Fruit fly (Drosophila melanogaster): Measurements from ENCODE around the gene slam.

Gene slam

dm6 chr2L:6351809-6352182, 20.4 kb upstream of the slam start:
- TF ChIP-seq CG5204 (GFP tag; optimal IDR thresholded peaks at IDR 0.05): peak; percentile 95
- peak; percentile 91 for TF ChIP-seq CG7045 (GFP tag; optimal IDR thresholded peaks at IDR 0.05)
- TF ChIP-seq CG1620 (GFP tag; optimal IDR thresholded peaks at IDR 0.05): peak; percentile 64
- TF ChIP-seq ovo (GFP tag; optimal IDR thresholded peaks at IDR 0.05): peak; percentile 55
- peak; percentile 95 for TF ChIP-seq CG7101 (tag; optimal IDR thresholded peaks at IDR 0.05)
- TF ChIP-seq cnc (optimal IDR thresholded peaks at IDR 0.05): no peak
- peak; percentile 46 for TF ChIP-seq bab1 (GFP tag; optimal IDR thresholded peaks at IDR 0.05)
- TF ChIP-seq tj (GFP tag; optimal IDR thresholded peaks at IDR 0.05): peak; percentile 54
- peak; percentile 95 for TF ChIP-seq CG33017 (tag; optimal IDR thresholded peaks at IDR 0.05)
- TF ChIP-seq kay (GFP tag; ENCODE audit: borderline replicate concordance): peak; percentile 98
- peak; percentile 85 for TF ChIP-seq Mnt (GFP tag; optimal IDR thresholded peaks at IDR 0.05)
- peak; percentile 74 for TF ChIP-seq Crg-1 (GFP tag; optimal IDR thresholded peaks at IDR 0.05)
- TF ChIP-seq CG12768 (GFP tag; optimal IDR thresholded peaks at IDR 0.05): peak; percentile 96
- TF ChIP-seq Hr96 (GFP tag; optimal IDR thresholded peaks at IDR 0.05): peak; percentile 92
- TF ChIP-seq CG11617 (GFP tag; optimal IDR thresholded peaks at IDR 0.05): peak; percentile 87
- peak; percentile 83 for TF ChIP-seq pad (GFP tag; optimal IDR thresholded peaks at IDR 0.05)
- peak; percentile 89 for TF ChIP-seq CG14711 (tag; optimal IDR thresholded peaks at IDR 0.05)
- TF ChIP-seq toe (GFP tag; optimal IDR thresholded peaks at IDR 0.05): peak; percentile 94
- peak; percentile 90 for TF ChIP-seq Clk (GFP tag; optimal IDR thresholded peaks at IDR 0.05)
- TF ChIP-seq cic (GFP tag; optimal IDR thresholded peaks at IDR 0.05): peak; percentile 98

dm6 chr2L:6354231-6354630, 18.0 kb upstream of the slam start, which contains the start of gene ppk7:
Gene ppk7 (minus strand): TSS chr2L:6354331.
- no peak for TF ChIP-seq Mnt (GFP tag; optimal IDR thresholded peaks at IDR 0.05)
- no peak for TF ChIP-seq cnc (optimal IDR thresholded peaks at IDR 0.05)
- TF ChIP-seq cic (GFP tag; optimal IDR thresholded peaks at IDR 0.05): no peak
- no peak for TF ChIP-seq CG7045 (GFP tag; optimal IDR thresholded peaks at IDR 0.05)
- no peak for TF ChIP-seq pad (GFP tag; optimal IDR thresholded peaks at IDR 0.05)
- TF ChIP-seq Hr96 (GFP tag; optimal IDR thresholded peaks at IDR 0.05): no peak
- no peak for TF ChIP-seq CG14711 (tag; optimal IDR thresholded peaks at IDR 0.05)
- no peak for TF ChIP-seq CG1620 (GFP tag; optimal IDR thresholded peaks at IDR 0.05)
- no peak for TF ChIP-seq Crg-1 (GFP tag; optimal IDR thresholded peaks at IDR 0.05)
- TF ChIP-seq toe (GFP tag; optimal IDR thresholded peaks at IDR 0.05): no peak
- TF ChIP-seq Clk (GFP tag; optimal IDR thresholded peaks at IDR 0.05): no peak
- no peak for TF ChIP-seq CG33017 (tag; optimal IDR thresholded peaks at IDR 0.05)
- no peak for TF ChIP-seq bab1 (GFP tag; optimal IDR thresholded peaks at IDR 0.05)
- TF ChIP-seq kay (GFP tag; ENCODE audit: borderline replicate concordance): no peak
- TF ChIP-seq tj (GFP tag; optimal IDR thresholded peaks at IDR 0.05): no peak

- no peak for TF ChIP-seq toe (GFP tag; optimal IDR thresholded peaks at IDR 0.05)
- no peak for TF ChIP-seq Mnt (GFP tag; optimal IDR thresholded peaks at IDR 0.05)
- no peak for TF ChIP-seq pad (GFP tag; optimal IDR thresholded peaks at IDR 0.05)
- TF ChIP-seq CG12768 (GFP tag; optimal IDR thresholded peaks at IDR 0.05): no peak
- no peak for TF ChIP-seq cnc (optimal IDR thresholded peaks at IDR 0.05)
- no peak for TF ChIP-seq CG14711 (tag; optimal IDR thresholded peaks at IDR 0.05)
- no peak for TF ChIP-seq bab1 (GFP tag; optimal IDR thresholded peaks at IDR 0.05)
- no peak for TF ChIP-seq Clk (GFP tag; optimal IDR thresholded peaks at IDR 0.05)
- no peak for TF ChIP-seq CG7045 (GFP tag; optimal IDR thresholded peaks at IDR 0.05)
- TF ChIP-seq cic (GFP tag; optimal IDR thresholded peaks at IDR 0.05): no peak
- no peak for TF ChIP-seq Hr96 (GFP tag; optimal IDR thresholded peaks at IDR 0.05)
Measured at dm6 chr2L:6354656-6355055, 17.5 kb upstream of the slam start, which contains the start of gene ppk14. Gene ppk14 (plus strand): TSS chr2L:6354956.

- no peak for TF ChIP-seq ovo (GFP tag; optimal IDR thresholded peaks at IDR 0.05)
- no peak for TF ChIP-seq CG33017 (tag; optimal IDR thresholded peaks at IDR 0.05)
- TF ChIP-seq Clk (GFP tag; optimal IDR thresholded peaks at IDR 0.05): no peak
- no peak for TF ChIP-seq pad (GFP tag; optimal IDR thresholded peaks at IDR 0.05)
- no peak for TF ChIP-seq CG7101 (tag; optimal IDR thresholded peaks at IDR 0.05)
- no peak for TF ChIP-seq cic (GFP tag; optimal IDR thresholded peaks at IDR 0.05)
- no peak for TF ChIP-seq Crg-1 (GFP tag; optimal IDR thresholded peaks at IDR 0.05)
- no peak for TF ChIP-seq cnc (optimal IDR thresholded peaks at IDR 0.05)
- no peak for TF ChIP-seq CG1620 (GFP tag; optimal IDR thresholded peaks at IDR 0.05)
- TF ChIP-seq tj (GFP tag; optimal IDR thresholded peaks at IDR 0.05): no peak
- no peak for TF ChIP-seq kay (GFP tag; ENCODE audit: borderline replicate concordance)
- TF ChIP-seq CG11617 (GFP tag; optimal IDR thresholded peaks at IDR 0.05): no peak
- TF ChIP-seq Mnt (GFP tag; optimal IDR thresholded peaks at IDR 0.05): no peak
- TF ChIP-seq CG5204 (GFP tag; optimal IDR thresholded peaks at IDR 0.05): no peak
- TF ChIP-seq CG7045 (GFP tag; optimal IDR thresholded peaks at IDR 0.05): no peak
- TF ChIP-seq bab1 (GFP tag; optimal IDR thresholded peaks at IDR 0.05): no peak
- no peak for TF ChIP-seq toe (GFP tag; optimal IDR thresholded peaks at IDR 0.05)
- TF ChIP-seq CG14711 (tag; optimal IDR thresholded peaks at IDR 0.05): no peak
- no peak for TF ChIP-seq Hr96 (GFP tag; optimal IDR thresholded peaks at IDR 0.05)
Measured at dm6 chr2L:6356134-6356533, 16.1 kb upstream of the slam start.

- no peak for TF ChIP-seq CG11617 (GFP tag; optimal IDR thresholded peaks at IDR 0.05)
- TF ChIP-seq kay (GFP tag; ENCODE audit: borderline replicate concordance): no peak
- no peak for TF ChIP-seq tj (GFP tag; optimal IDR thresholded peaks at IDR 0.05)
- TF ChIP-seq ovo (GFP tag; optimal IDR thresholded peaks at IDR 0.05): no peak
- no peak for TF ChIP-seq cnc (optimal IDR thresholded peaks at IDR 0.05)
- no peak for TF ChIP-seq CG12768 (GFP tag; optimal IDR thresholded peaks at IDR 0.05)
- TF ChIP-seq CG33017 (tag; optimal IDR thresholded peaks at IDR 0.05): no peak
Measured at dm6 chr2L:6356686-6357362, 15.4 kb upstream of the slam start.

dm6 chr2L:6358218-6358617, 14.0 kb upstream of the slam start, which contains the start of gene CG9500:
Gene CG9500 (minus strand): TSS chr2L:6358318.
- TF ChIP-seq toe (GFP tag; optimal IDR thresholded peaks at IDR 0.05): no peak
